Worm (Caenorhabditis elegans): ENCODE measurements around the gene F54C9.9.

- TF ChIP-seq ama-1 (optimal IDR thresholded peaks at IDR 0.05) (no peak), sea-1 (GFP tag; conservative IDR thresholded peaks at IDR 0.05) (no peak), hmbx-1 (tag; optimal IDR thresholded peaks at IDR 0.05) (no peak), F13C5.2 (tag; optimal IDR thresholded peaks at IDR 0.05) (no peak), ets-7 (tag; optimal IDR thresholded peaks at IDR 0.05) (no peak)
These were observed 18.7 kb upstream of the F54C9.9 start for ce11 chrII:8559188-8559587.
